Worm (Caenorhabditis elegans): ENCODE results near the gene F54F7.9.

DNA sequence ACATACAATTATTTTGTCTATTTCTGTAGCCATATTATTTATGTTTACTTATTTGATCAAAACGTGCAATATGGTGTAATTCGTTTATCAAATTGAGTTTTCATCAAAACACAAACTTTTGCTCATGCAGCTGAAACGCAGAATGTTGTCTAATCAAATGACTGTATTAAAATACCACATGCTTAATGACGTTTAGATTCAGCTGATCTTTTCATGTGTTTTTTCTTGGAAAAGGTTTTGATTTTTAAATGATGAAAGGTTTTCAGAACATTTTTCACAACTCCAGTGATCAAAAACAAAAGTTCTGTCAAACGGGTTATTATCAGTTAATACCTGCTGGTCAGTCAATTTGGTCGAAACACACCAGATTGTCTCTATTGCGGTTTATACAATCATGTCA lies 26.7 kb upstream of the F54F7.9 start, which contains the start of gene Y62H9A.1:
- no peak for TF ChIP-seq W03F9.2 (tag; optimal IDR thresholded peaks at IDR 0.05)
- no peak for TF ChIP-seq him-1 (tag; optimal IDR thresholded peaks at IDR 0.05)
- TF ChIP-seq dao-5 (tag; optimal IDR thresholded peaks at IDR 0.05): no peak
